Worm (Caenorhabditis elegans) whole organism, early embryonic: ENCODE results near the gene srd-21.

ENCODE experiments used
- F13C5.2 ChIP-seq: sonication (generic microtip); optimal IDR thresholded peaks from 2 replicates; lab custom pipeline; 2017; ENCODE audit warnings: mild to moderate bottlenecking, missing genetic modification characterization, inconsistent platforms, missing compliant biosample characterization
- ama-1 ChIP-seq: fragments of 150-350 bp; optimal IDR thresholded peaks from 2 replicates; lab custom pipeline; 2014
- ceh-13 ChIP-seq: fragments of 200-800 bp; sonication (Bioruptor generic); optimal IDR thresholded peaks from 2 replicates; lab custom pipeline; 2018; ENCODE audit warnings: mild to moderate bottlenecking, missing genetic modification characterization, missing compliant biosample characterization
- flt-1 ChIP-seq: fragments of 200-800 bp; sonication (Bioruptor generic); IDR thresholded peaks from 2 replicates; pipeline ENCODE4 v1.3.6; 2022; ENCODE audit warnings: missing genetic modification characterization, missing compliant biosample characterization
- hmbx-1 ChIP-seq: sonication (generic microtip); optimal IDR thresholded peaks from 2 replicates; lab custom pipeline; 2016; ENCODE audit warnings: mild to moderate bottlenecking, missing genetic modification characterization, missing compliant biosample characterization
- hmg-4 ChIP-seq: fragments of 200-800 bp; sonication (Bioruptor generic); optimal IDR thresholded peaks from 2 replicates; lab custom pipeline; 2018; ENCODE audit warnings: mild to moderate bottlenecking, missing genetic modification characterization, missing compliant biosample characterization
- sea-1 ChIP-seq: fragments of 200-800 bp; sonication (Bioruptor generic); conservative IDR thresholded peaks from 2 replicates; pipeline ENCODE4 v1.3.6; 2022; ENCODE audit warnings: missing genetic modification characterization, missing compliant biosample characterization
- tbx-37 ChIP-seq: fragments of 200-800 bp; sonication (Bioruptor generic); conservative IDR thresholded peaks from 2 replicates; pipeline ENCODE4 v1.3.6; 2022; ENCODE audit warnings: missing genetic modification reagents, missing genetic modification characterization, missing compliant biosample characterization

DNA sequence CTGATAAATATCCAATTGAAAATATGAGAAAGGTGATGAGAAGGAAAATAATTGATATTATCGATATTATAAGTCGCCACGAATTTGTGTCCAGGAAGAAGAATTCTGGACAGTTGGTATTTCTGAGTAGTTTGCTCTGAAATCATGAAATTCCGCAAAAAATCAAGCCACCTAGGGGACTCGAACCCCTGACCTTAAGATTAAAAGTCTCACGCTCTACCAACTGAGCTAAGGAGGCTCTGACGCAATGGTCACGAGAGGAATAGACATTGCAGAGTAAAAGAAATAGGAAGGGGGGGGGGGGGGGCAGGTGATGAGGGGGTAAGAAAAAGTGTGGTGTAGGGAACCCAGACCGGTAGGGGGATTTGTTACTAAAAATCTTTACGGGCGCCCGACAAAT, 7.8 kb upstream of the srd-21 start:
- no peak for TF ChIP-seq hmg-4 (GFP tag; lab: Kevin White, UChicago)
- TF ChIP-seq hmbx-1 (tag; lab: Kevin White, UChicago): no peak
- TF ChIP-seq ama-1: no peak
- TF ChIP-seq tbx-37 (GFP tag; lab: Robert Waterston, UW): peak; percentile 56
- TF ChIP-seq ceh-13 (GFP tag; lab: Kevin White, UChicago): peak; percentile 51
- peak; percentile 35 for TF ChIP-seq F13C5.2 (tag; lab: Kevin White, UChicago)
- peak; percentile 65; the same call in 1 of the 2 replicates for TF ChIP-seq sea-1 (GFP tag; lab: Robert Waterston, UW)
- TF ChIP-seq flt-1 (GFP tag; lab: Robert Waterston, UW): peak; percentile 79
